Worm (Caenorhabditis elegans) whole organism, L3 larva: ENCODE measurements around the gene oac-24.
"Not testable (repeated sequence)": the region's sequence is repeated elsewhere in the genome, so short reads cannot be mapped to it uniquely, and the experiment has no call there.

Source experiments
- mdl-1 ChIP-seq: fragments of 150-350 bp; optimal IDR thresholded peaks from 2 replicates; lab custom pipeline; 2014; ENCODE audit warnings: missing biosample characterization, missing genetic modification characterization
- nhr-237 ChIP-seq: fragments of 150-350 bp; optimal IDR thresholded peaks from 2 replicates; lab custom pipeline; 2014; ENCODE audit warnings: missing biosample characterization, missing genetic modification characterization
- unc-39 ChIP-seq: sonication (generic microtip); optimal IDR thresholded peaks from 4 replicates; lab custom pipeline; 2017; ENCODE audit warnings: missing biosample characterization, missing genetic modification characterization

oac-24 gene

DNA sequence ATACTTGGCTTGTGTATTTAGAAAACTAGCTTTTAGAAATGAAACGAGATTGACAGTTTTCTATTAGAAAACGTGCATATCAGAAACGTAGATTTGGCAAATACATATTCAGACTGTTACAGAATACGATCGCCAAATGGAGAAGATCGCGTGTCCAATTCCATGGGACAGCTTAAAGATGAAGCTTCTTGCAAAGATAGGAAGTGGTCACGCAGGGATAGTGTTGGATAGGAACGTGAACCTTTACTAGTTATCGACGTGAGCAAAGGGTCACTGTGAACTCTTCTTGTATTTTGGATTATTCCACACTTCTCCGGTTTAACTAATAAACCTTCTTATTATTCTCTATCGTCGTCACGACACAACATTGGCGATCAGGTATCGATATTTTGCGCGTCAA is 50.1 kb downstream of the oac-24 start, which contains the start of gene bgnt-1.4:
TSS of gene bgnt-1.4 (plus strand) at position 301 of the 400 bp plus-strand sequence.
- TF ChIP-seq nhr-237 (tag; lab: Kevin White, UChicago); mdl-1 (tag; lab: Kevin White, UChicago); unc-39: not testable (repeated sequence)
- TF ChIP-seq, all 47 proteins: peak for 0; not testable (repeated sequence) for 47
